Worm (Caenorhabditis elegans) whole organism, midembryonic: ENCODE data around the gene col-9.

Source experiments
- T22C8.4 ChIP-seq: fragments of 200-800 bp; sonication (Bioruptor generic); IDR thresholded peaks from 2 replicates; pipeline ENCODE4 v1.3.6; 2022; ENCODE audit warnings: missing genetic modification characterization, missing compliant biosample characterization
- cog-1 ChIP-seq: sonication (generic microtip); optimal IDR thresholded peaks from 2 replicates; lab custom pipeline; 2016; ENCODE audit warnings: missing genetic modification characterization, missing compliant biosample characterization
- flt-1 ChIP-seq: fragments of 200-800 bp; sonication (Bioruptor generic); IDR thresholded peaks from 2 replicates; pipeline ENCODE4 v1.3.6; 2022; ENCODE audit warnings: missing genetic modification characterization, missing compliant biosample characterization
- klf-2 ChIP-seq: fragments of 200-800 bp; sonication (Bioruptor generic); conservative IDR thresholded peaks from 2 replicates; pipeline ENCODE4 v1.3.6; 2022; ENCODE audit warnings: missing genetic modification reagents, missing genetic modification characterization, missing compliant biosample characterization
- med-1 ChIP-seq: sonication (generic microtip); optimal IDR thresholded peaks from 2 replicates; lab custom pipeline; 2017; ENCODE audit warnings: missing genetic modification characterization, mild to moderate bottlenecking, missing compliant biosample characterization, antibody characterized with exemption, missing genetic modification reagents; ENCODE audit not compliant: insufficient read depth
- tab-1 ChIP-seq: fragments of 200-800 bp; sonication (Bioruptor generic); IDR thresholded peaks from 2 replicates; pipeline ENCODE4 v1.3.6; 2022; ENCODE audit warnings: missing genetic modification characterization, missing compliant biosample characterization
- ztf-23 ChIP-seq: fragments of 200-800 bp; sonication (Bioruptor generic); IDR thresholded peaks from 2 replicates; pipeline ENCODE4 v1.3.6; 2022; ENCODE audit warnings: missing genetic modification reagents, missing genetic modification characterization, missing compliant biosample characterization
- ztf-29 ChIP-seq: fragments of 200-800 bp; sonication (Bioruptor generic); IDR thresholded peaks from 2 replicates; pipeline ENCODE4 v1.3.6; 2022; ENCODE audit warnings: missing genetic modification reagents, missing genetic modification characterization, missing compliant biosample characterization

ce11 chrX:13581820-13582219 is 8.0 kb upstream of the col-9 start, which contains the start of gene F54B11.10:
- TF ChIP-seq med-1 (GFP tag; lab: Kevin White, UChicago) = no peak
- no peak for TF ChIP-seq flt-1 (GFP tag; lab: Robert Waterston, UW)
- TF ChIP-seq cog-1 (tag; lab: Kevin White, UChicago) = no peak
- TF ChIP-seq klf-2 (GFP tag; lab: Robert Waterston, UW) = no peak
- TF ChIP-seq ztf-23 (GFP tag; lab: Robert Waterston, UW) = no peak
- no peak for TF ChIP-seq tab-1 (GFP tag; lab: Robert Waterston, UW)
- TF ChIP-seq T22C8.4 (GFP tag; lab: Robert Waterston, UW) = no peak
- TF ChIP-seq ztf-29 = no peak
